Worm (Caenorhabditis elegans): ENCODE data around the gene cdk-1.
A peak's percentile ranks its signal among the peaks of the same experiment; 100 is the strongest.

cdk-1 gene

DNA sequence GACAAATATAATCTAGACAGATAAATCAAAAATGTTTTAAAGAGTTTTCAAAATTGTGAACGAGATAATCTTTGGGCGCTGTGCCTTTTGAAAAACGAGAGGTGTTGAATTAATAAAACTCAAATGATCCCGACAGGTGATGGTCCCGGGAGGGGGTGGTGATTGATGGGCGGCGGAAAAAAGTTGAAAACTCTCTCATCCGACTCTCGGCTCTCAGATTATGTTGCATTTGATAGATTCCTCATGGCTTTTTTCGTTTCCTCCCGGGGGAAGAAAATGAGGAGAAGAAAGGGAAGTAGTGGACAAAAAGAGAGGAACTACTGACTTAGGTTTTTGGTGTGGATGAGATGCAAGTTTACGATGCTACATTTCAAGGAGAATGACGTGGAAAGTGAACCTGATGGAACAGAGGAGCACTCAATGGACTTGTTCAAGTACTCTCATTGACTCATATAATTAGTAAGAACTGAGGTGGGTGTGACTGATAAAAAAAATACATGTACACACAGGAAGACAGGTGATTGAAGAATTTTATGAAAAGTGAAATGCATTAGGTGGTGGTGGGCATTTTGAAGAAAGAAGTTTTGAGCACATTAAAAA is 15.9 kb upstream of the cdk-1 start:
- TF ChIP-seq lin-39 (tag; optimal IDR thresholded peaks at IDR 0.05) (peak; percentile 51), efl-1 (optimal IDR thresholded peaks at IDR 0.05) (no peak), efl-1 (GFP tag; optimal IDR thresholded peaks at IDR 0.05 in 1 of 2) (peak in 1 of 2 experiments; percentile 3), nhr-71 (tag; optimal IDR thresholded peaks at IDR 0.05) (peak; percentile 60), rnt-1 (tag; optimal IDR thresholded peaks at IDR 0.05) (peak; percentile 74), lin-14 (GFP tag; optimal IDR thresholded peaks at IDR 0.05) (peak; percentile 90), snu-23 (GFP tag; optimal IDR thresholded peaks at IDR 0.05) (peak; percentile 19), blmp-1 (tag; optimal IDR thresholded peaks at IDR 0.05) (no peak), dsc-1 (tag; optimal IDR thresholded peaks at IDR 0.05) (peak; percentile 75), nhr-20 (tag; optimal IDR thresholded peaks at IDR 0.05) (peak; percentile 20), mef-2 (tag; optimal IDR thresholded peaks at IDR 0.05) (no peak), swsn-7 (tag; optimal IDR thresholded peaks at IDR 0.05) (peak; percentile 24), nhr-85 (tag) (peak; percentile 9), pax-3 (tag; optimal IDR thresholded peaks at IDR 0.05) (no peak), alr-1 (tag; optimal IDR thresholded peaks at IDR 0.05; ENCODE audit: borderline replicate concordance) (no peak), ets-5 (GFP tag; IDR thresholded peaks at IDR 0.05) (no peak), lsy-2 (tag; optimal IDR thresholded peaks at IDR 0.05) (peak; percentile 1 to 7)

DNA sequence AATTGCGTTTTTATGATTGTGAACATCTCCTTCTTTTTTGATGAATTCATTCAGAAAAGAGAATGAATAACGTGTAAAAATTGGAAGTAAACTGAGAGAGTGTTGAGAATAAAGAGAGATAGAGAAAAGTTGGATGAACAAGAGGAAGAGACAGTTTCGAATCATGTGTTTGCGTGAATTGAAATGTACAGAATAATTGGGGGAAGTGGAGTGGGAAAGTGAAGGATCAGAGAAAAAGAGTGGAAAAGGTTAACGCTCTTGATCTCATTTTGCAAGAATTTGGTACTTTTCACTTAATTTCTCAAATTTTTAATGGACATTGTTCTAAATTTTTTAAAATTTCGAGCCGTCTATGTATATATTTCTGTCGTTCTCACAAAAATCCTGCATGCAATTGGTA is 13.9 kb upstream of the cdk-1 start:
- TF ChIP-seq ceh-82 (tag; optimal IDR thresholded peaks at IDR 0.05) = no peak
- TF ChIP-seq skn-1 (tag; optimal IDR thresholded peaks at IDR 0.05) = no peak
- peak; percentile 87 for TF ChIP-seq blmp-1 (tag; optimal IDR thresholded peaks at IDR 0.05)
- TF ChIP-seq pag-3 (tag; optimal IDR thresholded peaks at IDR 0.05; ENCODE audit: borderline replicate concordance, insufficient read depth) = no peak
- TF ChIP-seq mef-2 (tag; optimal IDR thresholded peaks at IDR 0.05) = no peak
- TF ChIP-seq nhr-12 (tag; optimal IDR thresholded peaks at IDR 0.05) = no peak
- TF ChIP-seq nhr-90 (tag; optimal IDR thresholded peaks at IDR 0.05; ENCODE audit: poor library complexity) = no peak
- TF ChIP-seq snu-23 (GFP tag; optimal IDR thresholded peaks at IDR 0.05) = peak; percentile 22
- no peak for TF ChIP-seq nhr-11 (tag; optimal IDR thresholded peaks at IDR 0.05)
- TF ChIP-seq mep-1 (tag; optimal IDR thresholded peaks at IDR 0.05) = peak; percentile 32
- TF ChIP-seq sox-4 (tag; optimal IDR thresholded peaks at IDR 0.05) = no peak
- TF ChIP-seq elt-3 (tag; optimal IDR thresholded peaks at IDR 0.05) = peak in 1 of 6 experiments; percentile 27
- no peak for TF ChIP-seq nhr-19 (GFP tag; conservative IDR thresholded peaks at IDR 0.05)
- TF ChIP-seq lin-35 (GFP tag; optimal IDR thresholded peaks at IDR 0.05) = peak in 1 of 2 experiments; percentile 26
- TF ChIP-seq nhr-20 (tag; optimal IDR thresholded peaks at IDR 0.05) = peak; percentile 3
- peak in 1 of 2 experiments; percentile 23 for TF ChIP-seq lsy-2 (tag; optimal IDR thresholded peaks at IDR 0.05)
- TF ChIP-seq nhr-85 (tag) = peak; percentile 74
- TF ChIP-seq lin-14 (GFP tag; optimal IDR thresholded peaks at IDR 0.05) = peak; percentile 64
- no peak for TF ChIP-seq fkh-4 (tag; optimal IDR thresholded peaks at IDR 0.05; ENCODE audit: borderline replicate concordance)

DNA sequence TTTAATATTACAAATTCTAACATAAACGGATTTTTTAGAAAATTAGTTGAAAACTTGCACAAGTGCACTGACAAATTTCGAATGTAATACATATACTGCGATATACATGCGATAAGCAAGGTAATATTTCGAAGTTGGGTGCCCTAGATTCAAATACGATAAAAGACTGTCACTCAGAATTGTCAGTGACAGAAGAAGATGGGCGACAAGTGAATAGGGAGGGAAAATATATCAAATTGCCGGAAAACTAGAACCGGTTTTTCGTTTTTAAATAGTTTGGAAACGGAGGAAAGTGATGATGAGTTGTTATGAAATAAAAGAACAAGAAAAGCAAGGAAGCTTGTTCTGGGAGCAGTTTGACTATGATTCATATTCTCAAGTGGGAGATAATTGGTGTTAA is 13.2 kb upstream of the cdk-1 start:
- TF ChIP-seq vab-15 (tag; optimal IDR thresholded peaks at IDR 0.05) (no peak), swsn-7 (tag; optimal IDR thresholded peaks at IDR 0.05) (no peak), unc-30 (tag; optimal IDR thresholded peaks at IDR 0.05) (no peak), ceh-88 (GFP tag; IDR thresholded peaks at IDR 0.05) (no peak), lin-14 (GFP tag; optimal IDR thresholded peaks at IDR 0.05) (peak; percentile 55), isw-1 (GFP tag; IDR thresholded peaks at IDR 0.05) (no peak), egl-27 (tag; optimal IDR thresholded peaks at IDR 0.05) (no peak), ceh-63 (GFP tag; optimal IDR thresholded peaks at IDR 0.05) (no peak), unc-98 (GFP tag; IDR thresholded peaks at IDR 0.05) (no peak), nhr-76 (tag; optimal IDR thresholded peaks at IDR 0.05) (no peak), zag-1 (tag; optimal IDR thresholded peaks at IDR 0.05) (no peak), xbp-1 (tag; optimal IDR thresholded peaks at IDR 0.05) (no peak), snpc-4 (tag; optimal IDR thresholded peaks at IDR 0.05) (no peak), fos-1 (tag; optimal IDR thresholded peaks at IDR 0.05) (no peak), alr-1 (tag; optimal IDR thresholded peaks at IDR 0.05; ENCODE audit: borderline replicate concordance) (no peak), fkh-10 (GFP tag; optimal IDR thresholded peaks at IDR 0.05) (no peak), snu-23 (GFP tag; optimal IDR thresholded peaks at IDR 0.05) (peak; percentile 21), nhr-12 (tag; optimal IDR thresholded peaks at IDR 0.05) (no peak), C16A3.4 (tag; optimal IDR thresholded peaks at IDR 0.05) (no peak), rnt-1 (tag; optimal IDR thresholded peaks at IDR 0.05) (peak; percentile 14), irx-1 (tag; optimal IDR thresholded peaks at IDR 0.05) (no peak), mep-1 (tag; optimal IDR thresholded peaks at IDR 0.05) (peak; percentile 26), ama-1 (optimal IDR thresholded peaks at IDR 0.05) (no peak), efl-3 (GFP tag; optimal IDR thresholded peaks at IDR 0.05) (no peak), unc-130 (tag; optimal IDR thresholded peaks at IDR 0.05) (no peak), C04F5.9 (tag; optimal IDR thresholded peaks at IDR 0.05) (no peak), lin-39 (tag; optimal IDR thresholded peaks at IDR 0.05) (no peak), mef-2 (tag; optimal IDR thresholded peaks at IDR 0.05) (no peak), nhr-20 (tag; optimal IDR thresholded peaks at IDR 0.05) (no peak), lin-35 (GFP tag; optimal IDR thresholded peaks at IDR 0.05) (no peak)
